Worm (Caenorhabditis elegans): ENCODE results near the gene T06C12.11.

Gene T06C12.11

DNA sequence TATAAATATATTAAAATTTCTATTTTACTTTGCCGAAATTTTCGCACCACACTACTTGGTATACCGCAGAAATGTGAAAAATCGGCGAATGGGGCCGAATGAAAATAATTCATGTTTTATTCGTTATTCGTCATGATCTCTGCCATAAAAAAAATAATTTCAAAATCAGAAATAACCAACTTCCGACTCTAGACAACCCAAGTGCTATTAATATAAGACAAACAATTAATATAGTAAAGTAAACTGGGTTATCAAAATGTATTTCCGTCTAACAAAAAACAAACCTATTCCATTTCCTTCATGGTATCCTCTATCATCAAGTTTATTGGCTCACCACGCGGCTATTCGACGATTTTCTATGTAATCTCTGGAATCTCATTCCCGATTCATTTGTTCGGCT, 27.0 kb upstream of the T06C12.11 start, which contains the start of gene srh-293:
srh-293 (plus strand) TSS at position 301 of the 400 bp plus-strand sequence.
- TF ChIP-seq pha-4 (tag; optimal IDR thresholded peaks at IDR 0.05) = no peak
- TF ChIP-seq sox-2 (GFP tag; IDR thresholded peaks at IDR 0.05) = no peak
- no peak for TF ChIP-seq hlh-8 (tag; optimal IDR thresholded peaks at IDR 0.05)
- TF ChIP-seq F13H6.1 (tag; optimal IDR thresholded peaks at IDR 0.05) = no peak
- TF ChIP-seq syd-9 (tag; optimal IDR thresholded peaks at IDR 0.05) = no peak
- TF ChIP-seq nhr-11 (tag; optimal IDR thresholded peaks at IDR 0.05) = no peak
- no peak for TF ChIP-seq ttx-3 (tag; optimal IDR thresholded peaks at IDR 0.05)
- TF ChIP-seq nhr-232 (tag; optimal IDR thresholded peaks at IDR 0.05) = no peak
- no peak for TF ChIP-seq ceh-48 (tag; optimal IDR thresholded peaks at IDR 0.05)
- no peak for TF ChIP-seq ceh-2 (tag; optimal IDR thresholded peaks at IDR 0.05)
- no peak for TF ChIP-seq T23F11.4 (GFP tag; optimal IDR thresholded peaks at IDR 0.05)
- TF ChIP-seq C38D4.7 (GFP tag; optimal IDR thresholded peaks at IDR 0.05) = no peak
- TF ChIP-seq dmd-4 (tag; optimal IDR thresholded peaks at IDR 0.05; ENCODE audit: borderline replicate concordance) = no peak
- no peak for TF ChIP-seq ztf-16 (tag; optimal IDR thresholded peaks at IDR 0.05)
- TF ChIP-seq ceh-6 (GFP tag; optimal IDR thresholded peaks at IDR 0.05) = no peak
- no peak for TF ChIP-seq che-1 (tag; optimal IDR thresholded peaks at IDR 0.05)
- no peak for TF ChIP-seq mec-3 (tag; optimal IDR thresholded peaks at IDR 0.05; ENCODE audit: borderline replicate concordance)

ce11 chrV:15867373-15867772, 25.4 kb upstream of the T06C12.11 start, which contains the start of gene fbxa-197:
TSS of gene fbxa-197 (plus strand) at chrV:15867673.
- no peak for TF ChIP-seq T23F11.4 (GFP tag; optimal IDR thresholded peaks at IDR 0.05)
- TF ChIP-seq ceh-34 (tag; optimal IDR thresholded peaks at IDR 0.05) = no peak
- no peak for TF ChIP-seq ceh-9 (tag; optimal IDR thresholded peaks at IDR 0.05)
- TF ChIP-seq hlh-13 (GFP tag; optimal IDR thresholded peaks at IDR 0.05) = no peak
- no peak for TF ChIP-seq pros-1 (tag; optimal IDR thresholded peaks at IDR 0.05)
- TF ChIP-seq ceh-45 (GFP tag; IDR thresholded peaks at IDR 0.05) = no peak
- no peak for TF ChIP-seq K09A11.1 (tag; optimal IDR thresholded peaks at IDR 0.05; ENCODE audit: insufficient read depth)
- TF ChIP-seq ztf-16 (tag; optimal IDR thresholded peaks at IDR 0.05) = no peak
- no peak for TF ChIP-seq hlh-15 (tag; optimal IDR thresholded peaks at IDR 0.05)
- no peak for TF ChIP-seq ets-4 (tag; optimal IDR thresholded peaks at IDR 0.05)
- no peak for TF ChIP-seq K02D7.2 (tag; optimal IDR thresholded peaks at IDR 0.05)
- no peak for TF ChIP-seq rnt-1 (tag; optimal IDR thresholded peaks at IDR 0.05)
- no peak for TF ChIP-seq sdc-2 (tag; optimal IDR thresholded peaks at IDR 0.05)
- no peak for TF ChIP-seq pag-3 (tag; optimal IDR thresholded peaks at IDR 0.05; ENCODE audit: borderline replicate concordance)
- no peak for TF ChIP-seq hlh-6 (tag; optimal IDR thresholded peaks at IDR 0.05)
- TF ChIP-seq che-1 (tag; optimal IDR thresholded peaks at IDR 0.05) = no peak
- no peak for TF ChIP-seq lim-6 (tag; optimal IDR thresholded peaks at IDR 0.05)
- no peak for TF ChIP-seq sox-2 (GFP tag; IDR thresholded peaks at IDR 0.05)
- TF ChIP-seq fax-1 (tag; optimal IDR thresholded peaks at IDR 0.05) = no peak
- TF ChIP-seq pha-4 (tag; optimal IDR thresholded peaks at IDR 0.05) = no peak

DNA sequence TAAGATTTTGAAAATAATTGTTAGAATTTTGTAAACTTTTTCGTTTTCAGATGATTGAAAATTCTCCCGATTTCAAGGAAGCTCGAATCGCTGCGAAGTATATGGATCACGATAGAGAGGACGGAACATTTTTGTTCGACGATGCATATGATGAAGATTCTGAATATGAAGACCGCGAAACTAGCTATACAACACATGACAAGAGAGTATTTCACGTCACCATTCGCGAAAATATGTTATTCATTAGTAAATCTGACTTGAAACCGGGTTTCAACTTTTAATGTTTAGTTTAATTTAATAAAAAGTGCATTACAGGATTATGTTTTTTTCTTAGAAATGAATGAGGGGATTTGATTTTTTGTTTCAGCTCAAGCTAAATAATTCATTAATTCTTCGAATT, 22.4 kb upstream of the T06C12.11 start, which contains the start of gene str-57:
str-57 (plus strand) TSS at position 301 of the 400 bp plus-strand sequence.
- TF ChIP-seq ahr-1 (tag; optimal IDR thresholded peaks at IDR 0.05) = no peak

DNA sequence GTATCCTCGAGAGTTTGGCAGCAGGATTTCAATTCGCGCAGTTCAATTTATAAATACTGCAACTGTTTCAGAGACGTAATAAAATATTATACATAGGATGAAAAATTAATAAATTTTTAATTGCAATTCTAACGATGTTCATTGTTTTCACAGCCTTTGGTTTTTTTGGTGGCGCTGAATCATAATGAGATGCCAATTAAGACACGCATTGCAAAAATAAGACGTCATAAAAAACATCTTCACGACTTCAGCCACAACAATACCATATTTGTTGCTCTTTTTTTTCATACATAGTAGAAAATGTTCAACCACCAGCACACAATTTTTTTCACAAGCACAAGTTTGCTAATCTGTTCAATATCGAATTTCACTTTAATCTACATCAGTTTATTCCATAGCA, 20.5 kb upstream of the T06C12.11 start, which contains the start of gene str-56:
str-56 (plus strand) TSS at position 301 of the 400 bp plus-strand sequence.
- TF ChIP-seq ama-1 (optimal IDR thresholded peaks at IDR 0.05) (no peak), ceh-2 (tag; optimal IDR thresholded peaks at IDR 0.05) (no peak), dmd-4 (tag; optimal IDR thresholded peaks at IDR 0.05; ENCODE audit: borderline replicate concordance) (no peak), fkh-6 (tag; optimal IDR thresholded peaks at IDR 0.05) (no peak), ztf-16 (tag; optimal IDR thresholded peaks at IDR 0.05) (no peak), pros-1 (tag; optimal IDR thresholded peaks at IDR 0.05) (no peak), elt-2 (tag; optimal IDR thresholded peaks at IDR 0.05) (no peak), lin-11 (tag; optimal IDR thresholded peaks at IDR 0.05) (no peak), fkh-10 (GFP tag; optimal IDR thresholded peaks at IDR 0.05) (no peak), rnt-1 (tag; optimal IDR thresholded peaks at IDR 0.05) (no peak), ceh-22 (tag; optimal IDR thresholded peaks at IDR 0.05) (no peak), unc-3 (GFP tag; conservative IDR thresholded peaks at IDR 0.05) (no peak), unc-3 (tag; optimal IDR thresholded peaks at IDR 0.05) (no peak)

All from whole organism, late embryonic.